Worm (Caenorhabditis elegans): ENCODE measurements around the gene fbxa-25.
"Not testable (repeated sequence)": the region's sequence is repeated elsewhere in the genome, so short reads cannot be mapped to it uniquely, and the experiment has no call there.

The fbxa-25 gene

DNA sequence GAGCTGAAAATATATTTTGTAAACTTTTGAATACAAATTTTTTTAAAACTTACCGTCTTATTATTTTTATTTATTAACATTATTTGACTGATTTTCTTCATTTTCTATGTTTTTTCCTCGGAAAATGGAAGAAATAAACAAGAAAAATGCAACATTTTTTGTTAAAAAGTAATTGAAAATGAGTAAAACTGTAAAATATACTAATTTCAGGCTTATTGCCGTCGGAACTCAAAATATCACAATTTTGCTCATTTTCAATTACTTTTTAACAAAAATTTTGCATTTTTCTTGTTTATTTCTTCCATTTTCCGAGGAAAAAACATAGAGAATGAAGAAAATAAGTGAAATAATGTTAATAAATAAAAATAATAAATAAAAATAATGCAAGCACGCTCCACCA lies 26.2 kb upstream of the fbxa-25 start, which contains the start of gene Y82E9BR.10:
Gene Y82E9BR.10 (minus strand): TSS at position 101 of the 400 bp plus-strand sequence.
- not testable (repeated sequence) for TF ChIP-seq unc-62 (GFP tag; optimal IDR thresholded peaks at IDR 0.05); pha-4 (tag; optimal IDR thresholded peaks at IDR 0.05); ceh-16 (tag; optimal IDR thresholded peaks at IDR 0.05)

DNA sequence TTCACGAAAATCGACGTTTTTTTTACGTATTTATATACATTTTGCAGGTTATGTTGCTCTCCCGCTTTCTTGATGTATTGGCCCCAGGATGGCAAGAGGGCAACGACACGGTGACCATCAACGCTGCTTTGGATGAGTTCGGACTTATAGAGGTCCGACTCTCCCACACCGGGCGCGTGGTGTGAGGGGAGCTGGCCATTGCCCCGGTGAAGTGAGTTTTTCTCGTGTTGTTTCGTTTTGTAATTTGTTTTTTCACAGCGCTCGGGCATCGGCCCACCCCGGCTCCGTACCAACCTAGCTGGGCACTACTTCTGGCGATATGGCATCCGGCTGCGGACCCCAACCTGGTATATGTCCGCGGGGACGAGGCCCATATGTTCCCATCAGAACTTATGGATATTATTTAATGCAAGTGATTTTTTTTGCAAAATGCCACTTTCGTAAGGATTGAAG lies 25.1 kb upstream of the fbxa-25 start, which contains the start of gene Y82E9BR.20:
Gene Y82E9BR.20 (plus strand): TSS at position 51 of the 453 bp plus-strand sequence.
- TF ChIP-seq mml-1 (tag; optimal IDR thresholded peaks at IDR 0.05) (no peak), ztf-11 (tag; optimal IDR thresholded peaks at IDR 0.05) (no peak), nhr-77 (tag; optimal IDR thresholded peaks at IDR 0.05) (no peak), egl-5 (tag; optimal IDR thresholded peaks at IDR 0.05) (no peak), elt-3 (tag; optimal IDR thresholded peaks at IDR 0.05) (no peak), fos-1 (tag; optimal IDR thresholded peaks at IDR 0.05) (no peak), nhr-67 (tag; optimal IDR thresholded peaks at IDR 0.05) (no peak), nhr-43 (tag; optimal IDR thresholded peaks at IDR 0.05; ENCODE audit: poor library complexity, severe bottlenecking) (no peak), ama-1 (optimal IDR thresholded peaks at IDR 0.05) (no peak), tbx-2 (tag; optimal IDR thresholded peaks at IDR 0.05) (no peak), ceh-16 (tag; optimal IDR thresholded peaks at IDR 0.05) (no peak), nhr-237 (tag; optimal IDR thresholded peaks at IDR 0.05) (no peak), daf-12 (tag; optimal IDR thresholded peaks at IDR 0.05) (no peak), ceh-82 (tag; optimal IDR thresholded peaks at IDR 0.05) (no peak), eor-1 (tag; optimal IDR thresholded peaks at IDR 0.05) (no peak), lin-39 (tag; optimal IDR thresholded peaks at IDR 0.05) (no peak), nhr-28 (tag; optimal IDR thresholded peaks at IDR 0.05) (no peak), nhr-25 (tag; optimal IDR thresholded peaks at IDR 0.05) (no peak), nhr-11 (tag; optimal IDR thresholded peaks at IDR 0.05) (no peak), lsy-12 (tag; optimal IDR thresholded peaks at IDR 0.05) (no peak)

DNA sequence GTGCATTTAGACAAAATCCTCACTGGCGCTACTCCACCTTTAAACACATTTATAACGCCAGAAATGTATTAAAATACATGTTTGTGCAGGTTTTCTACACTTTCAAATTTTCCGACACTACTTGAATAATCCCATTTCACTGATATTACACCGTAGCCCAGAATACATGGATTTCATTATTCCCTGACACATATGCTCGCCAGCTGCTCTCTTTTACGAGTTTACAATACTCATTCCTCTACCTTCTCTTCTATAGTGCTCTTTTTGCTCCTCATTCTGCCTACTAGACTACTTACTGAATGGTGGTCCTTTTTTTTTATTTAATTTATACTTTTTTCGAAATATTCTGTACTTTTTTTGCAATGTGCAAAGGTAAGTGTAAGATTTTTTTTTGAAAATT lies 23.3 kb upstream of the fbxa-25 start:
- TF ChIP-seq nhr-67 (tag; optimal IDR thresholded peaks at IDR 0.05) (no peak), eor-1 (tag; optimal IDR thresholded peaks at IDR 0.05) (no peak), nhr-237 (tag; optimal IDR thresholded peaks at IDR 0.05) (no peak), fkh-10 (GFP tag; optimal IDR thresholded peaks at IDR 0.05) (no peak), R02D3.7 (tag; optimal IDR thresholded peaks at IDR 0.05) (no peak), elt-1 (tag; optimal IDR thresholded peaks at IDR 0.05) (no peak), nhr-12 (tag; optimal IDR thresholded peaks at IDR 0.05) (no peak), pqm-1 (tag; optimal IDR thresholded peaks at IDR 0.05) (no peak), tbx-2 (tag; optimal IDR thresholded peaks at IDR 0.05) (no peak), pha-4 (tag; optimal IDR thresholded peaks at IDR 0.05) (no peak), ceh-82 (tag; optimal IDR thresholded peaks at IDR 0.05) (no peak)

DNA sequence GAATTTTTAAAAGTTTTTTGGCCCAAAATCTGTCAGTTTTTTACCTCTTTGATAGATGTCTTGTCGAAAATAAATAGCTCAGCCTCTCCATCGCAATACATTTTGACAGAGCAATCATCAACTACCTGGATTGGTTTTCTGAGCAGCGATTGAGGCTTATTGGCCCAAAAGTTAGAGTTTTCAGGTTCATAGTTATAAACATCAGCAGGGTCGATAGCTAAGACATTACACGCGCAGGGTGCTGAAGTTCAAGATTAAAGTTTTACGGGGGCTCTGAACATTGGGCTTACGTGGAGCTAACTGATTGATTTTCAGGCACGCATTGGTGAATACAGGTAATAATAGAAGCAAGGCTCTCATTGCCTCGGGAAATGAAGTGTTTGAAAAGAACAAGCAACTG lies 10.4 kb upstream of the fbxa-25 start, which contains the start of gene Y82E9BR.9:
Gene Y82E9BR.9 (minus strand): TSS at position 101 of the 400 bp plus-strand sequence.
- no peak for TF ChIP-seq ztf-11 (tag; optimal IDR thresholded peaks at IDR 0.05)
- no peak for TF ChIP-seq nfya-1 (tag; optimal IDR thresholded peaks at IDR 0.05; ENCODE audit: insufficient read depth)
- no peak for TF ChIP-seq egl-27 (tag; optimal IDR thresholded peaks at IDR 0.05)
- no peak for TF ChIP-seq nhr-28 (tag; optimal IDR thresholded peaks at IDR 0.05)
- TF ChIP-seq ceh-16 (tag; optimal IDR thresholded peaks at IDR 0.05), result no peak
- no peak for TF ChIP-seq ama-1 (optimal IDR thresholded peaks at IDR 0.05)
- TF ChIP-seq aly-2 (tag; optimal IDR thresholded peaks at IDR 0.05), result no peak
- no peak for TF ChIP-seq egl-5 (tag; optimal IDR thresholded peaks at IDR 0.05)
- no peak for TF ChIP-seq elt-1 (tag; optimal IDR thresholded peaks at IDR 0.05)
- no peak for TF ChIP-seq nhr-237 (tag; optimal IDR thresholded peaks at IDR 0.05)
- no peak for TF ChIP-seq fos-1 (tag; optimal IDR thresholded peaks at IDR 0.05)

DNA sequence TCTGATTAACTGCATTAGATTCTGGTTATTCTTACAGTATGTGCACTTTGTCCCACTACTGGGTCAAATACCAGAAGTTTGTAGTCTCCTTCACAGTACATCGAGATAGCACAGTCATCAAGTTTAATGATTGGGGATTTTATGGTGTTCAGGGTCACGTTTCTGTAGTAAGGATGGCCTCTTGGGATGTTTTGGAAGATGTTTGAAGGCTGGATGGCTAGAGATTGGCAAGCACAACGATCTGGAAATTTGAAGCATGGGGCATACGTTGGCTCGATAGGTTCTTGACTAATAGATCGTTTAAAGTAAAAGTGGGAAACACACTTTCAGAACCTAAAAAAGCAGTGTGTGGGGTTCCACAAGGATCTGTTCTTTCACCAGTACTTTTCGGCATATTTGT lies 8.7 kb upstream of the fbxa-25 start, which contains the start of gene Y82E9BR.8:
Gene Y82E9BR.8 (minus strand): TSS at position 101 of the 400 bp plus-strand sequence.
- TF ChIP-seq zag-1, fos-1, fkh-2 (tag; optimal IDR thresholded peaks at IDR 0.05): not testable (repeated sequence)

DNA sequence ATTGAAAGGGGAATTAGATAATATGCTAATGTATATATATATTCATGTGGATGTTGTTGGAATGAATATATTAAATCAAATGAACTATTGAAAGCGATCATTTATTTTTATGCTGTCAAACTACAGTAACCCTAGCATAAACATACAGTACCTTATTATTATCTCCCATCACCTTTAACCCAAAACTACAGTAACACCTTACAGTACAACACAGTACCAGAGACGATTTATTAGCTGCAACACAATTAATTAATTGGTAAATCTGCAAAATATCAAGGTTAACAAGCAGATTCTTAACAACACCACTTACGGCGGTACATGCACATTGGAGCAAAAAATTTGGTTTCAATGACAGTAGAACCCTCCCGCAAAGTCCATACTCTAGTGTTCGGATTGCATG lies 6.1 kb upstream of the fbxa-25 start, which contains the start of gene Y82E9BL.1:
Gene Y82E9BL.1 (minus strand): TSS at position 101 of the 400 bp plus-strand sequence.
- TF ChIP-seq nhr-43 (tag; optimal IDR thresholded peaks at IDR 0.05; ENCODE audit: poor library complexity, severe bottlenecking) (no peak), elt-3 (tag; optimal IDR thresholded peaks at IDR 0.05) (no peak), lin-39 (tag; optimal IDR thresholded peaks at IDR 0.05) (no peak), nhr-77 (tag; optimal IDR thresholded peaks at IDR 0.05) (no peak), unc-39 (tag; optimal IDR thresholded peaks at IDR 0.05) (no peak), jun-1 (tag; optimal IDR thresholded peaks at IDR 0.05) (no peak), ceh-16 (tag; optimal IDR thresholded peaks at IDR 0.05) (no peak), unc-62 (GFP tag; optimal IDR thresholded peaks at IDR 0.05) (no peak), daf-12 (tag; optimal IDR thresholded peaks at IDR 0.05) (no peak), pha-4 (tag; optimal IDR thresholded peaks at IDR 0.05) (no peak), snpc-4 (tag; optimal IDR thresholded peaks at IDR 0.05) (no peak), ztf-4 (tag; optimal IDR thresholded peaks at IDR 0.05) (no peak)

Data from whole organism, L3 larva.